Worm (Caenorhabditis elegans): ENCODE measurements around the gene rpl-10.

Gene rpl-10

DNA sequence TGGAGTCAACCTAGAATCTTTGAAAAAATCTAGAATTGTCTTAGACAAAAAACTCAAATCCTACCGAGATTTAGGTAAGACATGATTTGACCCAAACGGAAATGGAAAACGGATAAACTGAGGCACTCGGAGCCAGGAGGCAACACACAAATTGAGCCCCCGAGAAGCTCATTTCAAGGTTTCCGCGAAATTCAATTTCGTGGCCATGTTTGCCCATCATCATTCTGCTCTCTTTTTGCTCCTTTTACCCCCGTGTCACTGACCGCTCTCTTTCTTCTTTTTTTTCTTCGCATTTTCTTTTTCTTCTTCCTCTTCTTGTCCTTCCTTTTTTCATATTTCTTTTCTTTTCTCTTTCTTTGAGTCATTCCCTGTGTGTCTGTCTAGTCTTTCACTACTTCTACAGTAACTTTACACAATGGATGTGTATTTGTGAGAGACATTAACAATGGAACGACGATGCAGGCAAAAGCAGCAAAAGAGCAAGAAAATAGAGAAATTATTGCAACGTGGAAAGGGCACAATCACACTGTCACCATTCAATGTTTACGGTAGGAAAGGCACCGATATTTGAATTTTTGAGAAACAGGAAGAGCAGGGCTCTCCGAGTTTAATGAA, 9.1 kb downstream of the rpl-10 start:
- TF ChIP-seq ceh-83 (GFP tag; optimal IDR thresholded peaks at IDR 0.05) (no peak), bed-3 (GFP tag; optimal IDR thresholded peaks at IDR 0.05) (no peak), M03D4.4 (tag; optimal IDR thresholded peaks at IDR 0.05) (no peak), ces-1 (GFP tag; optimal IDR thresholded peaks at IDR 0.05) (peak; percentile 88)

DNA sequence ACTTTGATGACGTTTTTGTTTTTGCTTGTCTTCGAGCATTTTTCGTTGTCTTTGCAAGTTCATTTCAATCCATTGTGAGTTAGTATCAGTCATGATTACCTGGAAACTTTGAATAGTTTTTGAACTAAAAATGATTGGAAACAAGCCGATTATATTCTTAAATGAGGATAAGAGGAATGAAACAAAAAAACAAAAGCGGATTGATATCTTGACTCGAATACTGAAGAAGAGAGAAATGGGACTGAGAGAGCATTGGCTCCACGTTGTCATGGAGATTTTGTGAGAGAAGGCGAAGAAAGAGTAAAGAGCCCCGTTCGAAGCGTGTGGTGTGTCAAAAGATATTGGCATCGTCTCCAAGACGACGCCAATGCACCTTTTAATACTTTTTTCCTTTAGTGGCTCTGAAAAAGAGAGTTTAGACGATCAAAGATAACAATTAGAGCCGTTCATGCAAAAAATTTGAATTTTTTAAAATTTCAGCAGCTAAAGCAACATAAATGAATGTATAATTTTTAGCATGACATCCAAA, 13.2 kb downstream of the rpl-10 start, which contains the start of the genes tub-1 and tmem-138:
tub-1 (minus strand) TSS at position 101 of the 529 bp plus-strand sequence.
tmem-138 (plus strand) TSS at position 479 of the 529 bp plus-strand sequence.
- TF ChIP-seq zip-8 (tag; optimal IDR thresholded peaks at IDR 0.05) (no peak), sem-2 (GFP tag; optimal IDR thresholded peaks at IDR 0.05) (no peak), bed-3 (GFP tag; optimal IDR thresholded peaks at IDR 0.05) (no peak), M03D4.4 (tag; optimal IDR thresholded peaks at IDR 0.05) (no peak), tbx-8 (GFP tag; optimal IDR thresholded peaks at IDR 0.05) (no peak), lsy-2 (tag; optimal IDR thresholded peaks at IDR 0.05) (no peak), nhr-12 (tag; optimal IDR thresholded peaks at IDR 0.05) (no peak), nhr-2 (tag; optimal IDR thresholded peaks at IDR 0.05) (no peak), lin-32 (GFP tag; optimal IDR thresholded peaks at IDR 0.05) (no peak), unc-39 (tag; optimal IDR thresholded peaks at IDR 0.05) (no peak), nhr-237 (tag; optimal IDR thresholded peaks at IDR 0.05) (no peak), snpc-4 (tag; optimal IDR thresholded peaks at IDR 0.05) (no peak), ceh-39 (tag; optimal IDR thresholded peaks at IDR 0.05) (no peak), elt-3 (tag; optimal IDR thresholded peaks at IDR 0.05) (no peak), pha-4 (tag; optimal IDR thresholded peaks at IDR 0.05) (no peak), unc-120 (tag; optimal IDR thresholded peaks at IDR 0.05; ENCODE audit: poor library complexity, severe bottlenecking) (no peak), unc-62 (GFP tag; optimal IDR thresholded peaks at IDR 0.05) (no peak), nhr-76 (tag; optimal IDR thresholded peaks at IDR 0.05) (no peak), nhr-28 (tag; optimal IDR thresholded peaks at IDR 0.05) (no peak), ces-1 (GFP tag; optimal IDR thresholded peaks at IDR 0.05) (no peak)

DNA sequence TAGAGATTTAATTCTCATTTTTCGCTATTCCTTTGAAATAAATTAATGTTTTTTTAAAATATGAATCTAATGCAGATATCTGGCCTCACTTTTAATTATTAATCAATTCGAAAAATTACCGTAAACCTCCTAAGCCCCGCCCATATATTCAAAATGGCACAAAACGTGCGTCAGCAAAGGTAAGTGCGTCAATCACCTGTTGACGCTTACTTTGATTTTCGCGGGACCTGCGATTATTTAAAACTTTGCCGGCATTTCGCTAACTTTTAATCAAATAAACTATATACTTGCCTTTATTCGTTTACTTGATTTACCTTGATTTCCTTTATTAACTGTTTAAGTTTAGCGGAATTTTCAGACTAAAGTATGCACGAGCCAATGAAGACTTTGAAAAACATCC, 14.3 kb downstream of the rpl-10 start, which contains the start of gene pch-2:
pch-2 (plus strand) TSS at position 359 of the 400 bp plus-strand sequence.
- TF ChIP-seq pha-4 (tag; optimal IDR thresholded peaks at IDR 0.05) = no peak
- no peak for TF ChIP-seq mls-2 (tag; optimal IDR thresholded peaks at IDR 0.05)
- no peak for TF ChIP-seq unc-120 (tag; optimal IDR thresholded peaks at IDR 0.05; ENCODE audit: poor library complexity, severe bottlenecking)
- TF ChIP-seq tbx-8 (GFP tag; optimal IDR thresholded peaks at IDR 0.05) = no peak
- peak; percentile 28 for TF ChIP-seq lin-13 (tag; optimal IDR thresholded peaks at IDR 0.05)
- TF ChIP-seq cnd-1 (tag; optimal IDR thresholded peaks at IDR 0.05) = no peak
- TF ChIP-seq nhr-237 (tag; optimal IDR thresholded peaks at IDR 0.05) = peak; percentile 9
- TF ChIP-seq lsy-2 (tag; optimal IDR thresholded peaks at IDR 0.05) = peak; percentile 87
- peak; percentile 35 for TF ChIP-seq mep-1 (tag; optimal IDR thresholded peaks at IDR 0.05)
- no peak for TF ChIP-seq flh-1 (GFP tag; optimal IDR thresholded peaks at IDR 0.05)
- TF ChIP-seq zip-8 (tag; optimal IDR thresholded peaks at IDR 0.05) = no peak
- no peak for TF ChIP-seq nhr-12 (tag; optimal IDR thresholded peaks at IDR 0.05)
- no peak for TF ChIP-seq drap-1 (GFP tag; optimal IDR thresholded peaks at IDR 0.05)
- TF ChIP-seq blmp-1 (tag; optimal IDR thresholded peaks at IDR 0.05) = no peak
- no peak for TF ChIP-seq unc-39 (tag; optimal IDR thresholded peaks at IDR 0.05)
- TF ChIP-seq ceh-43 (GFP tag; optimal IDR thresholded peaks at IDR 0.05) = no peak
- TF ChIP-seq mab-5 (tag; optimal IDR thresholded peaks at IDR 0.05) = no peak
- TF ChIP-seq ceh-83 (GFP tag; optimal IDR thresholded peaks at IDR 0.05) = no peak
- no peak for TF ChIP-seq bed-3 (GFP tag; optimal IDR thresholded peaks at IDR 0.05)
- TF ChIP-seq lin-32 (GFP tag; optimal IDR thresholded peaks at IDR 0.05) = no peak
- no peak for TF ChIP-seq snpc-4 (tag; optimal IDR thresholded peaks at IDR 0.05)
- no peak for TF ChIP-seq elt-1 (tag; optimal IDR thresholded peaks at IDR 0.05; ENCODE audit: borderline replicate concordance, insufficient read depth)
- no peak for TF ChIP-seq elt-3 (tag; optimal IDR thresholded peaks at IDR 0.05)
- TF ChIP-seq nhr-76 (tag; optimal IDR thresholded peaks at IDR 0.05) = no peak
- no peak for TF ChIP-seq M03D4.4 (tag; optimal IDR thresholded peaks at IDR 0.05)
- no peak for TF ChIP-seq sptf-1 (tag; optimal IDR thresholded peaks at IDR 0.05)
- no peak for TF ChIP-seq sem-2 (GFP tag; optimal IDR thresholded peaks at IDR 0.05)
- no peak for TF ChIP-seq ceh-39 (tag; optimal IDR thresholded peaks at IDR 0.05)
- TF ChIP-seq nhr-2 (tag; optimal IDR thresholded peaks at IDR 0.05) = no peak
- no peak for TF ChIP-seq hlh-1 (tag; optimal IDR thresholded peaks at IDR 0.05)
- TF ChIP-seq ces-1 (GFP tag; optimal IDR thresholded peaks at IDR 0.05) = peak; percentile 1
- no peak for TF ChIP-seq nhr-28 (tag; optimal IDR thresholded peaks at IDR 0.05)
- TF ChIP-seq unc-62 (GFP tag; optimal IDR thresholded peaks at IDR 0.05) = no peak
- no peak for TF ChIP-seq ham-2 (GFP tag; optimal IDR thresholded peaks at IDR 0.05)

Data from whole organism, mixed stage, embryonic.